Worm (Caenorhabditis elegans): ENCODE measurements around the gene egrh-1.

egrh-1 gene

ce11 chrX:14805746-14806145 lies 40.0 kb upstream of the egrh-1 start:
- TF ChIP-seq egl-27 (tag; optimal IDR thresholded peaks at IDR 0.05) = no peak
- peak; percentile 16 for TF ChIP-seq snpc-4 (tag; optimal IDR thresholded peaks at IDR 0.05)
- no peak for TF ChIP-seq aly-2 (tag; optimal IDR thresholded peaks at IDR 0.05)

ce11 chrX:14806936-14807335 lies 38.8 kb upstream of the egrh-1 start, which contains the start of gene F42D1.4:
Gene F42D1.4, plus strand, starts transcription at chrX:14807236.
- TF ChIP-seq dpl-1 (GFP tag; optimal IDR thresholded peaks at IDR 0.05) (no peak), sptf-1 (tag; optimal IDR thresholded peaks at IDR 0.05) (no peak), efl-3 (GFP tag; optimal IDR thresholded peaks at IDR 0.05) (no peak), fkh-8 (tag; optimal IDR thresholded peaks at IDR 0.05) (no peak), lin-14 (GFP tag; optimal IDR thresholded peaks at IDR 0.05) (no peak), unc-62 (GFP tag; optimal IDR thresholded peaks at IDR 0.05) (no peak), lin-35 (GFP tag; optimal IDR thresholded peaks at IDR 0.05) (no peak), C16A3.4 (tag; optimal IDR thresholded peaks at IDR 0.05) (no peak), fkh-4 (tag; optimal IDR thresholded peaks at IDR 0.05; ENCODE audit: borderline replicate concordance) (no peak), elt-3 (tag; optimal IDR thresholded peaks at IDR 0.05) (no peak), nhr-11 (tag; optimal IDR thresholded peaks at IDR 0.05) (no peak), unc-130 (tag; optimal IDR thresholded peaks at IDR 0.05) (no peak), mdl-1 (tag; optimal IDR thresholded peaks at IDR 0.05) (no peak), nhr-47 (tag; optimal IDR thresholded peaks at IDR 0.05) (no peak), lir-3 (tag; optimal IDR thresholded peaks at IDR 0.05; ENCODE audit: poor library complexity) (no peak), ets-5 (GFP tag; IDR thresholded peaks at IDR 0.05) (no peak), swsn-7 (tag; optimal IDR thresholded peaks at IDR 0.05) (no peak), nhr-71 (tag; optimal IDR thresholded peaks at IDR 0.05) (no peak), pqm-1 (tag; optimal IDR thresholded peaks at IDR 0.05) (no peak), hlh-17 (GFP tag; optimal IDR thresholded peaks at IDR 0.05; ENCODE audit: borderline replicate concordance) (no peak)

ce11 chrX:14808796-14809195 lies 36.9 kb upstream of the egrh-1 start:
- TF ChIP-seq unc-130 (tag; optimal IDR thresholded peaks at IDR 0.05) = no peak
- TF ChIP-seq nhr-85 (tag) = peak; percentile 71
- TF ChIP-seq lin-35 (GFP tag; optimal IDR thresholded peaks at IDR 0.05) = peak in 1 of 2 experiments; percentile 9
- no peak for TF ChIP-seq unc-98 (GFP tag; IDR thresholded peaks at IDR 0.05)
- TF ChIP-seq isw-1 (GFP tag; IDR thresholded peaks at IDR 0.05) = no peak
- TF ChIP-seq xbp-1 (tag; optimal IDR thresholded peaks at IDR 0.05) = no peak
- TF ChIP-seq nhr-90 (tag; optimal IDR thresholded peaks at IDR 0.05; ENCODE audit: poor library complexity) = peak; percentile 31
- TF ChIP-seq nhr-47 (tag; optimal IDR thresholded peaks at IDR 0.05) = peak; percentile 8
- no peak for TF ChIP-seq unc-30 (tag; optimal IDR thresholded peaks at IDR 0.05)
- no peak for TF ChIP-seq Y116A8C.19 (tag; optimal IDR thresholded peaks at IDR 0.05; ENCODE audit: borderline replicate concordance)
- TF ChIP-seq ets-5 (GFP tag; IDR thresholded peaks at IDR 0.05) = no peak
- no peak for TF ChIP-seq dpl-1 (GFP tag; optimal IDR thresholded peaks at IDR 0.05)
- no peak for TF ChIP-seq hlh-17 (GFP tag; optimal IDR thresholded peaks at IDR 0.05; ENCODE audit: borderline replicate concordance)
- no peak for TF ChIP-seq ama-1 (optimal IDR thresholded peaks at IDR 0.05)
- no peak for TF ChIP-seq ceh-90 (tag; optimal IDR thresholded peaks at IDR 0.05)
- no peak for TF ChIP-seq grh-1 (GFP tag; IDR thresholded peaks at IDR 0.05)
- TF ChIP-seq pqm-1 (tag; optimal IDR thresholded peaks at IDR 0.05) = no peak
- no peak for TF ChIP-seq elt-2 (tag; optimal IDR thresholded peaks at IDR 0.05)
- no peak for TF ChIP-seq efl-1 (optimal IDR thresholded peaks at IDR 0.05)
- peak in 1 of 2 experiments; percentile 12 for TF ChIP-seq efl-1 (GFP tag; optimal IDR thresholded peaks at IDR 0.05 in 1 of 2)
- TF ChIP-seq lin-13 (GFP tag; optimal IDR thresholded peaks at IDR 0.05) = no peak
- TF ChIP-seq nhr-76 (tag; optimal IDR thresholded peaks at IDR 0.05) = no peak
- TF ChIP-seq egl-13 (tag; optimal IDR thresholded peaks at IDR 0.05) = no peak
- TF ChIP-seq blmp-1 (tag; optimal IDR thresholded peaks at IDR 0.05) = no peak
- TF ChIP-seq swsn-7 (tag; optimal IDR thresholded peaks at IDR 0.05) = no peak
- no peak for TF ChIP-seq nhr-11 (tag; optimal IDR thresholded peaks at IDR 0.05)
- TF ChIP-seq snpc-4 (tag; optimal IDR thresholded peaks at IDR 0.05) = no peak
- TF ChIP-seq jun-1 (tag; optimal IDR thresholded peaks at IDR 0.05) = no peak
- TF ChIP-seq skn-1 (tag; optimal IDR thresholded peaks at IDR 0.05) = peak; percentile 23
- no peak for TF ChIP-seq nhr-28 (tag; optimal IDR thresholded peaks at IDR 0.05)
- peak; percentile 61 for TF ChIP-seq nhr-71 (tag; optimal IDR thresholded peaks at IDR 0.05)
- TF ChIP-seq zip-4 (GFP tag; optimal IDR thresholded peaks at IDR 0.05) = no peak
